Worm (Caenorhabditis elegans): ENCODE measurements around the gene nhr-209.

- no peak for TF ChIP-seq dpl-1 (GFP tag; optimal IDR thresholded peaks at IDR 0.05)
- TF ChIP-seq egl-44 (GFP tag; IDR thresholded peaks at IDR 0.05) = no peak
- TF ChIP-seq madf-10 (tag; optimal IDR thresholded peaks at IDR 0.05) = no peak
- TF ChIP-seq sea-2 (GFP tag; IDR thresholded peaks at IDR 0.05) = no peak
- no peak for TF ChIP-seq snpc-4 (GFP tag; optimal IDR thresholded peaks at IDR 0.05)
- no peak for TF ChIP-seq snpc-4 (tag; optimal IDR thresholded peaks at IDR 0.05)
- TF ChIP-seq C17E4.6 (GFP tag; IDR thresholded peaks at IDR 0.05) = no peak
- no peak for TF ChIP-seq egl-18 (GFP tag; IDR thresholded peaks at IDR 0.05)
These were observed 13.5 kb downstream of the nhr-209 start, which contains the start of gene lhpp-1 for ce11 chrV:12111452-12111851.
